Fruit fly (Drosophila melanogaster): Measurements from ENCODE around the gene Cp15.

Gene Cp15

dm6 chr3L:8765969-8766538 is 37.8 kb downstream of the Cp15 start (continued):
- peak; percentile 93 for TF ChIP-seq CG12104 (GFP tag; optimal IDR thresholded peaks at IDR 0.05)
- no peak for TF ChIP-seq pan (optimal IDR thresholded peaks at IDR 0.05)
- TF ChIP-seq pan (GFP tag; optimal IDR thresholded peaks at IDR 0.05 in 1 of 2, IDR thresholded peaks at IDR 0.05 in 1 of 2): peak in 1 of 2 experiments; percentile 99
- TF ChIP-seq dmrt11E (tag; optimal IDR thresholded peaks at IDR 0.05): peak; percentile 98
- peak in 1 of 2 experiments; percentile 68 for TF ChIP-seq Hr78 (GFP tag; optimal IDR thresholded peaks at IDR 0.05)
- TF ChIP-seq CG14965 (GFP tag; optimal IDR thresholded peaks at IDR 0.05; ENCODE audit: borderline replicate concordance): peak; percentile 81
- TF ChIP-seq CG5180 (GFP tag; optimal IDR thresholded peaks at IDR 0.05): peak; percentile 90
- TF ChIP-seq D (optimal IDR thresholded peaks at IDR 0.05): no peak
- TF ChIP-seq D (GFP tag; optimal IDR thresholded peaks at IDR 0.05): peak; percentile 99
- peak; percentile 94 for TF ChIP-seq CG10959 (GFP tag; IDR thresholded peaks at IDR 0.05)
- TF ChIP-seq Stat92E (GFP tag; optimal IDR thresholded peaks at IDR 0.05): peak in 1 of 3 experiments; percentile 93
- no peak for TF ChIP-seq zen2 (GFP tag; IDR thresholded peaks at IDR 0.05; ENCODE audit: partially characterized antibody)
- TF ChIP-seq Mad (GFP tag; optimal IDR thresholded peaks at IDR 0.05): peak; percentile 97
- TF ChIP-seq Gsc (GFP tag; IDR thresholded peaks at IDR 0.05): peak; percentile 96
- TF ChIP-seq CG12769 (tag; optimal IDR thresholded peaks at IDR 0.05): peak; percentile 98
- TF ChIP-seq HLH54F (GFP tag; optimal IDR thresholded peaks at IDR 0.05): peak; percentile 98
- peak; percentile 96 for TF ChIP-seq Lhr (GFP tag; optimal IDR thresholded peaks at IDR 0.05)
- peak; percentile 86 for TF ChIP-seq pb (GFP tag; optimal IDR thresholded peaks at IDR 0.05)
- TF ChIP-seq CG3065 (GFP tag; optimal IDR thresholded peaks at IDR 0.05): peak; percentile 96
- peak; percentile 96 for TF ChIP-seq ara (GFP tag; IDR thresholded peaks at IDR 0.05)
- no peak for TF ChIP-seq pita (GFP tag; optimal IDR thresholded peaks at IDR 0.05)
- TF ChIP-seq E2f1 (GFP tag; IDR thresholded peaks at IDR 0.05): peak; percentile 97
- peak; percentile 97 for TF ChIP-seq Dbx (GFP tag; IDR thresholded peaks at IDR 0.05)
- peak; percentile 96 for TF ChIP-seq Dek (tag; optimal IDR thresholded peaks at IDR 0.05)
- peak; percentile 99 for TF ChIP-seq az2 (GFP tag; optimal IDR thresholded peaks at IDR 0.05)
- peak; percentile 96 to 99 for TF ChIP-seq Hr51 (GFP tag; optimal IDR thresholded peaks at IDR 0.05)
- peak; percentile 98 for TF ChIP-seq CG3281 (GFP tag; optimal IDR thresholded peaks at IDR 0.05)
- TF ChIP-seq CG3407 (GFP tag; optimal IDR thresholded peaks at IDR 0.05): peak; percentile 96
- peak; percentile 51 to 78 for TF ChIP-seq insv (GFP tag; optimal IDR thresholded peaks at IDR 0.05)
- peak; percentile 91 for TF ChIP-seq Vsx1 (GFP tag; optimal IDR thresholded peaks at IDR 0.05)
- TF ChIP-seq Usf (GFP tag; optimal IDR thresholded peaks at IDR 0.05): peak; percentile 99
- TF ChIP-seq Poxn (GFP tag; IDR thresholded peaks at IDR 0.05): peak; percentile 83
- peak; percentile 60 for TF ChIP-seq exex (tag; optimal IDR thresholded peaks at IDR 0.05)
- peak; percentile 95 for TF ChIP-seq Taf1 (GFP tag; IDR thresholded peaks at IDR 0.05)
- TF ChIP-seq Hand (GFP tag; optimal IDR thresholded peaks at IDR 0.05): peak; percentile 95
- peak; percentile 82 for TF ChIP-seq CG3995 (GFP tag; optimal IDR thresholded peaks at IDR 0.05)
- peak; percentile 97 for TF ChIP-seq CG15601 (tag; optimal IDR thresholded peaks at IDR 0.05)
- TF ChIP-seq Hmr (GFP tag; optimal IDR thresholded peaks at IDR 0.05): peak; percentile 99
- peak; percentile 95 for TF ChIP-seq CG5245 (GFP tag; optimal IDR thresholded peaks at IDR 0.05)
- peak; percentile 98 for TF ChIP-seq CG10462 (GFP tag; optimal IDR thresholded peaks at IDR 0.05)
- TF ChIP-seq nau (GFP tag; optimal IDR thresholded peaks at IDR 0.05): peak; percentile 96
- peak; percentile 85 for TF ChIP-seq mirr (GFP tag; optimal IDR thresholded peaks at IDR 0.05)
- peak; percentile 95 for TF ChIP-seq slp2 (GFP tag; optimal IDR thresholded peaks at IDR 0.05)
- TF ChIP-seq CG1832 (GFP tag; optimal IDR thresholded peaks at IDR 0.05): no peak
- TF ChIP-seq CG14710 (tag; optimal IDR thresholded peaks at IDR 0.05): peak; percentile 97
- peak; percentile 86 for TF ChIP-seq CG31365 (tag; optimal IDR thresholded peaks at IDR 0.05)
- peak; percentile 98 for TF ChIP-seq tin (GFP tag; optimal IDR thresholded peaks at IDR 0.05)
- peak; percentile 88 for TF ChIP-seq gro (GFP tag; optimal IDR thresholded peaks at IDR 0.05)
- peak in 1 of 2 experiments; percentile 93 for TF ChIP-seq Eip74EF (GFP tag; optimal IDR thresholded peaks at IDR 0.05)

Measured in whole organism, embryonic.